Fruit fly (Drosophila melanogaster) whole organism, prepupa: ENCODE results near the gene Jon74E.

Experiments used
- CG10631 ChIP-seq: fragments of 200-800 bp; sonication (Bioruptor generic); optimal IDR thresholded peaks from 2 replicates; lab custom pipeline; 2016; ENCODE audit warnings: missing biosample characterization, missing genetic modification characterization
- CG10669 ChIP-seq: fragments of 200-800 bp; sonication (Bioruptor generic); optimal IDR thresholded peaks from 3 replicates; lab custom pipeline; 2018; ENCODE audit warnings: missing biosample characterization, mild to moderate bottlenecking, missing genetic modification characterization, moderate library complexity
- CG11294 ChIP-seq: fragments of 200-800 bp; sonication (Bioruptor generic); IDR thresholded peaks from 2 replicates; pipeline ENCODE4 v1.3.6; 2022; ENCODE audit warnings: missing biosample characterization, missing genetic modification characterization
- CG15336 ChIP-seq: fragments of 200-800 bp; sonication (Bioruptor generic); IDR thresholded peaks from 2 replicates; pipeline ENCODE4 v1.3.6; 2022; ENCODE audit warnings: missing biosample characterization, missing genetic modification characterization
- CG16779 ChIP-seq: fragments of 200-800 bp; sonication (Bioruptor generic); optimal IDR thresholded peaks from 3 replicates; lab custom pipeline; 2017; ENCODE audit warnings: missing biosample characterization, mild to moderate bottlenecking, missing genetic modification characterization
- CG3032 ChIP-seq: fragments of 200-800 bp; optimal IDR thresholded peaks from 2 replicates; lab custom pipeline; 2019; ENCODE audit warnings: missing biosample characterization, mild to moderate bottlenecking, missing genetic modification characterization, moderate library complexity
- CG32006 ChIP-seq: fragments of 200-800 bp; sonication (Bioruptor generic); optimal IDR thresholded peaks from 3 replicates; lab custom pipeline; 2017; ENCODE audit warnings: missing biosample characterization, mild to moderate bottlenecking, missing genetic modification characterization
- CG3919 ChIP-seq: fragments of 200-800 bp; sonication (Bioruptor generic); optimal IDR thresholded peaks from 3 replicates; lab custom pipeline; 2016; ENCODE audit warnings: missing biosample characterization, missing genetic modification characterization
- CG4318 ChIP-seq: fragments of 200-800 bp; sonication (Bioruptor generic); optimal IDR thresholded peaks from 3 replicates; lab custom pipeline; 2017; ENCODE audit warnings: missing biosample characterization, mild to moderate bottlenecking, missing genetic modification characterization
- CG6276 ChIP-seq: fragments of 200-800 bp; sonication (Bioruptor generic); optimal IDR thresholded peaks from 2 replicates; lab custom pipeline; 2017; ENCODE audit warnings: missing biosample characterization, mild to moderate bottlenecking, missing genetic modification characterization
- CG6792 ChIP-seq: fragments of 200-800 bp; sonication (Bioruptor generic); optimal IDR thresholded peaks from 3 replicates; lab custom pipeline; 2016; ENCODE audit warnings: missing biosample characterization, missing genetic modification characterization
- CG6808 ChIP-seq: fragments of 200-800 bp; sonication (Bioruptor generic); optimal IDR thresholded peaks from 3 replicates; lab custom pipeline; 2017; ENCODE audit warnings: missing biosample characterization, missing genetic modification characterization, mild to moderate bottlenecking, moderate library complexity, missing genetic modification reagents
- CG7368 ChIP-seq: fragments of 200-800 bp; sonication (Bioruptor generic); optimal IDR thresholded peaks from 3 replicates; lab custom pipeline; 2016; ENCODE audit warnings: missing biosample characterization, missing genetic modification characterization
- CG8119 ChIP-seq: fragments of 200-800 bp; sonication (Bioruptor generic); IDR thresholded peaks from 3 replicates; pipeline ENCODE4 v1.3.6; 2022; ENCODE audit warnings: missing biosample characterization, missing genetic modification characterization
- CG8632 ChIP-seq: fragments of 200-800 bp; sonication (Bioruptor generic); optimal IDR thresholded peaks from 3 replicates; lab custom pipeline; 2016; ENCODE audit warnings: missing biosample characterization, missing genetic modification characterization
- CG9139 ChIP-seq: fragments of 200-800 bp; sonication (Bioruptor generic); optimal IDR thresholded peaks from 3 replicates; lab custom pipeline; 2017; ENCODE audit warnings: missing biosample characterization, mild to moderate bottlenecking, missing genetic modification characterization
- Eip78C ChIP-seq: fragments of 200-800 bp; sonication (Bioruptor generic); peaks from one replicate; lab custom pipeline; 2016; ENCODE audit warnings: missing biosample characterization, missing genetic modification characterization
- Eip93F ChIP-seq: fragments of 200-800 bp; sonication (Bioruptor generic); optimal IDR thresholded peaks from 2 replicates; lab custom pipeline; 2016; ENCODE audit warnings: missing biosample characterization, mild to moderate bottlenecking, missing genetic modification characterization
- Ets21C ChIP-seq: fragments of 200-800 bp; sonication (Bioruptor generic); optimal IDR thresholded peaks from 3 replicates; lab custom pipeline; 2016; ENCODE audit warnings: missing biosample characterization, missing genetic modification characterization
- Ets96B ChIP-seq: fragments of 200-800 bp; optimal IDR thresholded peaks from 2 replicates; lab custom pipeline; 2019; ENCODE audit warnings: missing biosample characterization, mild to moderate bottlenecking, missing genetic modification characterization, moderate library complexity
- Hr39 ChIP-seq: fragments of 200-800 bp; sonication (Bioruptor generic); optimal IDR thresholded peaks from 2 replicates; lab custom pipeline; 2016; ENCODE audit warnings: missing biosample characterization, missing genetic modification characterization
- Hr4 ChIP-seq: fragments of 200-800 bp; sonication (Bioruptor generic); optimal IDR thresholded peaks from 3 replicates; lab custom pipeline; 2016; ENCODE audit warnings: missing biosample characterization, missing genetic modification characterization
- Met ChIP-seq: fragments of 200-800 bp; sonication (Bioruptor generic); optimal IDR thresholded peaks from 3 replicates; lab custom pipeline; 2016; ENCODE audit warnings: missing biosample characterization, missing genetic modification characterization
- OdsH ChIP-seq: fragments of 200-800 bp; sonication (Bioruptor generic); optimal IDR thresholded peaks from 3 replicates; lab custom pipeline; 2016; ENCODE audit warnings: missing biosample characterization, missing genetic modification characterization
- Smox ChIP-seq: fragments of 200-800 bp; sonication (Bioruptor generic); optimal IDR thresholded peaks from 3 replicates; lab custom pipeline; 2016; ENCODE audit warnings: missing biosample characterization, missing genetic modification characterization
- Sox102F ChIP-seq: fragments of 200-800 bp; sonication (Bioruptor generic); optimal IDR thresholded peaks from 2 replicates; lab custom pipeline; 2016; ENCODE audit warnings: missing biosample characterization, mild to moderate bottlenecking, missing genetic modification characterization
- Sox14 ChIP-seq: fragments of 200-800 bp; sonication (Bioruptor generic); optimal IDR thresholded peaks from 3 replicates; lab custom pipeline; 2016; ENCODE audit warnings: missing biosample characterization, missing genetic modification characterization
- achi ChIP-seq: fragments of 200-800 bp; sonication (Bioruptor generic); optimal IDR thresholded peaks from 3 replicates; lab custom pipeline; 2016; ENCODE audit warnings: missing biosample characterization, missing genetic modification characterization
- acj6 ChIP-seq: fragments of 200-800 bp; sonication (Bioruptor generic); optimal IDR thresholded peaks from 3 replicates; lab custom pipeline; 2016; ENCODE audit warnings: missing biosample characterization, missing genetic modification characterization
- cyc ChIP-seq: fragments of 200-800 bp; sonication (Bioruptor generic); optimal IDR thresholded peaks from 3 replicates; lab custom pipeline; 2016; ENCODE audit warnings: missing biosample characterization, missing genetic modification characterization
- dac ChIP-seq: fragments of 200-800 bp; sonication (Bioruptor generic); optimal IDR thresholded peaks from 2 replicates; lab custom pipeline; 2017; ENCODE audit warnings: missing biosample characterization, mild to moderate bottlenecking, missing genetic modification characterization
- dsx ChIP-seq: fragments of 200-800 bp; optimal IDR thresholded peaks from 3 replicates; lab custom pipeline; 2019; ENCODE audit warnings: missing biosample characterization, mild to moderate bottlenecking, missing genetic modification characterization, moderate library complexity; ENCODE audit not compliant: poor library complexity, severe bottlenecking
- esn ChIP-seq: fragments of 200-800 bp; sonication (Bioruptor generic); optimal IDR thresholded peaks from 2 replicates; lab custom pipeline; 2016; ENCODE audit warnings: missing biosample characterization, mild to moderate bottlenecking, missing genetic modification characterization, moderate library complexity
- fd59A ChIP-seq: fragments of 200-800 bp; sonication (Bioruptor generic); optimal IDR thresholded peaks from 2 replicates; lab custom pipeline; 2017; ENCODE audit warnings: missing biosample characterization, mild to moderate bottlenecking, missing genetic modification characterization, missing genetic modification reagents
- fkh ChIP-seq: fragments of 200-800 bp; sonication (Bioruptor generic); optimal IDR thresholded peaks from 3 replicates; lab custom pipeline; 2017; ENCODE audit warnings: missing biosample characterization, mild to moderate bottlenecking, missing genetic modification characterization, moderate library complexity
- lz ChIP-seq: fragments of 200-800 bp; sonication (Bioruptor generic); optimal IDR thresholded peaks from 3 replicates; lab custom pipeline; 2016; ENCODE audit warnings: missing biosample characterization, missing genetic modification characterization
- net ChIP-seq: fragments of 200-800 bp; sonication (Bioruptor generic); optimal IDR thresholded peaks from 3 replicates; lab custom pipeline; 2016; ENCODE audit warnings: missing biosample characterization, missing genetic modification characterization
- pdm3 ChIP-seq: fragments of 200-800 bp; sonication (Bioruptor generic); optimal IDR thresholded peaks from 3 replicates; lab custom pipeline; 2016; ENCODE audit warnings: missing biosample characterization, missing genetic modification characterization
- salr ChIP-seq, 2 experiments: fragments of 200-800 bp; sonication (Bioruptor generic); optimal IDR thresholded peaks; 3 replicates each; lab custom pipeline; 2016 to 2018; ENCODE audit warnings: missing biosample characterization in 2 of 2, missing genetic modification characterization in 2 of 2, mild to moderate bottlenecking in 1 of 2
- svp ChIP-seq: fragments of 200-800 bp; sonication (Bioruptor generic); peaks from one replicate; lab custom pipeline; 2016; ENCODE audit warnings: missing biosample characterization, missing genetic modification characterization
- topi ChIP-seq: fragments of 200-800 bp; sonication (Bioruptor generic); optimal IDR thresholded peaks from 3 replicates; lab custom pipeline; 2016; ENCODE audit warnings: missing biosample characterization, missing genetic modification characterization
- vri ChIP-seq: fragments of 200-800 bp; sonication (Bioruptor generic); optimal IDR thresholded peaks from 3 replicates; lab custom pipeline; 2016; ENCODE audit warnings: missing biosample characterization, mild to moderate bottlenecking, missing genetic modification characterization

Gene Jon74E

DNA sequence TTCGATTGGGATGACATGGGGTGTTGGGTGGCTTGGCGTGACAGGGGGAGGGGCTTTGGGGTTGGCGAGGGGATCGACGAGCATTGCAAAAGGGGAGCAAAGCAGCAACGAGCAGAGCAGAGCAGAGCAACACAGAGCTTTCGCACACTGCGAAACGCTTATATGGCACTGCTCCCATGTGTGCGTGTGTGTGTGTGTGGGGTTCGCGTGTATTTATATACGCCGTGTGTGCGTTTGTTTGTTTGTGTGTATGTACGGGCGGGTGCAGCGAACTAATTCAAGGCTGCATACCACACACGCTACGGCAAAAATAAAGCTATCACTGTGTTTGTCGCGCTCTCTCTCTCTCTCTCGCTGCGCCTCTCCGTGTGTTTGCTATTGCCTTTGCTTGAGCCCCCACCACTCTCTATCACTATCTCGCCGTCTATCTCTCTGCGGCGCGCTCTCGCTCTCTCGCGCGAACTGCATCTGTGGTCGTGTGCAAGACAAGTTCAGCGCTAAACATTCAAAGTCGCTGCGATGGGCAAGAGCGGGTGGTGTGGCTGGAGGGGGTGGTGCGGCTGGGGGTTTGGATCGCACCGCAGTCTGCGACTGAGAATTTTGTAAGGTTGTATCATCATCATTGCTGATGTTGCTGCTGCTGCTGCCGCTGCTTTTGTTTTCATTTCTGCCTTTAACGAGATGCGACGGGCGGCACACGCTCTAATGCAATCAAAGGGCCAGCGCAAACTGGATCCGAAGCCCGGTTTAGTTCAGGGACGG is 41.7 kb upstream of the Jon74E start (continued):
- TF ChIP-seq CG15336 (GFP tag; lab: Robert Waterston, UW) (peak; percentile 63), CG7368 (GFP tag; lab: Kevin White, UChicago) (peak; percentile 14), CG32006 (GFP tag; lab: Kevin White, UChicago) (no peak), Smox (GFP tag; lab: Kevin White, UChicago) (no peak), CG10669 (GFP tag; lab: Kevin White, UChicago) (peak; percentile 5), Hr4 (no peak), Eip93F (GFP tag; lab: Kevin White, UChicago) (peak; percentile 39), fkh (GFP tag; lab: Kevin White, UChicago) (peak; percentile 65), dsx (peak; percentile 78), cyc (no peak), OdsH (GFP tag; lab: Kevin White, UChicago) (no peak), svp (peak; percentile 84)

DNA sequence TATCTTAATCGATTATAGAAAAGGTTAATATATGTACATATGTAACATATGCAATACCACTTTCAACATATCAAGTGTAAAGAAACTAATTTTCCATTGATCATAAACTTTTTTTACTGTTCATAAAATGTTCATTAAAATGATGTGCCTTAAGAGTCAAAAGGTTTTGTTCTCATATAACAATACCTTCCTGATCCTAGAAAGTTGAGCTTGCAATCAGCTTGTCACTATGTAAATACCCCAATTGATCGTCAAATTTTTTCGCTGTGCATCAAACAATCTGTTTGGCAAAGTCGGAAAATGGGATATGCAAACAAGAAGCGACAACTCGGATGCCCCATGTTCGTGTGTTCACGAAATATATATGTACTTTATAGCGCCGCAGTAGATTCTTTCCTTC is 41.1 kb upstream of the Jon74E start:
- TF ChIP-seq CG8119 (GFP tag; lab: Robert Waterston, UW) (no peak), CG3032 (tag; lab: Kevin White, UChicago) (peak; percentile 30), esn (no peak), CG7368 (GFP tag; lab: Kevin White, UChicago) (peak; percentile 13), fd59A (GFP tag; lab: Kevin White, UChicago) (peak; percentile 22), OdsH (GFP tag; lab: Kevin White, UChicago) (peak; percentile 5), CG6808 (GFP tag; lab: Kevin White, UChicago) (peak; percentile 24), dac (GFP tag; lab: Kevin White, UChicago) (no peak), CG6792 (GFP tag; lab: Kevin White, UChicago) (no peak), achi (peak; percentile 3), CG32006 (GFP tag; lab: Kevin White, UChicago) (peak; percentile 10), CG10669 (GFP tag; lab: Kevin White, UChicago) (peak; percentile 60), Met (GFP tag; lab: Kevin White, UChicago) (no peak), dsx (no peak), Ets96B (tag; lab: Kevin White, UChicago) (peak; percentile 17), CG3919 (GFP tag; lab: Kevin White, UChicago) (peak; percentile 11), CG10631 (peak; percentile 54), acj6 (GFP tag; lab: Kevin White, UChicago) (peak; percentile 8), Eip78C (GFP tag; lab: Kevin White, UChicago) (peak; percentile 61), Hr39 (GFP tag; lab: Kevin White, UChicago) (no peak), lz (GFP tag; lab: Kevin White, UChicago) (no peak), CG16779 (tag; lab: Kevin White, UChicago) (no peak), net (peak; percentile 7), CG11294 (no peak), Sox102F (GFP tag; lab: Kevin White, UChicago) (no peak)

DNA sequence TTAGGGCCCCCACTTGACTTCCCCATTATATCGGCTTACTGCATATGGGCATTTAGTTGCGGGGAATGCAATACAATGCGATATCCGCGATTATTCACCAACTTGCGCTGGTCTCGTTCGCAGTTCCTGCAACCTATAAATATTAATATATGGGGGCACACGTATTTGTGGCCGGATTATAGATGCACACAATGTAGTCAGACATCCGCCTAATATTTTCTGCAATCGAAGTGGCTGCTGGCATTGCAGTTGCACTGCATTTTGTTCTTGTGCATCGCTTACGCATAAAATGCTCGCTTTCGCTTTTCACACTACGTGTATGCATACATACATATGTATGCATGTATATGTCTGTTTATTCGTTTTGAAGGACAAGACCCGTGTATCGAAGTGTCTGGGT is 39.8 kb upstream of the Jon74E start:
- TF ChIP-seq Hr4, result no peak
- TF ChIP-seq vri (GFP tag; lab: Kevin White, UChicago), result no peak
- no peak for TF ChIP-seq CG3032 (tag; lab: Kevin White, UChicago)
- peak; percentile 78 for TF ChIP-seq dsx
- TF ChIP-seq Ets21C (GFP tag; lab: Kevin White, UChicago), result no peak
- TF ChIP-seq topi, result no peak

- TF ChIP-seq CG32006 (GFP tag; lab: Kevin White, UChicago) (peak; percentile 77), achi (peak; percentile 43), net (peak; percentile 32), CG15336 (GFP tag; lab: Robert Waterston, UW) (peak; percentile 31; the same call in 1 of the 2 replicates), Hr4 (peak; percentile 59), CG4318 (GFP tag; lab: Kevin White, UChicago) (peak; percentile 45), Sox14 (GFP tag; lab: Kevin White, UChicago) (peak; percentile 26), CG6808 (GFP tag; lab: Kevin White, UChicago) (peak; percentile 5), CG6792 (GFP tag; lab: Kevin White, UChicago) (no peak), CG6276 (peak; percentile 16), CG11294 (peak; percentile 31; the same call in 1 of the 2 replicates), esn (no peak), Ets96B (tag; lab: Kevin White, UChicago) (no peak), acj6 (GFP tag; lab: Kevin White, UChicago) (peak; percentile 41), CG9139 (GFP tag; lab: Kevin White, UChicago) (no peak), CG8632 (GFP tag; lab: Kevin White, UChicago) (no peak), CG10631 (peak; percentile 30), Eip78C (GFP tag; lab: Kevin White, UChicago) (peak; percentile 81), pdm3 (GFP tag; lab: Kevin White, UChicago) (peak; percentile 25), salr (GFP tag; optimal IDR thresholded peaks at IDR 0.05; lab: Kevin White, UChicago) (peak; percentile 3 to 77)
Measured at dm6 chr3L:17587897-17588296, 39.0 kb upstream of the Jon74E start.
